Worm (Caenorhabditis elegans): ENCODE measurements around the gene oac-15.

- TF ChIP-seq egl-44 (GFP tag; IDR thresholded peaks at IDR 0.05) (no peak), F23B12.7 (tag; optimal IDR thresholded peaks at IDR 0.05; ENCODE audit: insufficient read depth) (no peak), ama-1 (optimal IDR thresholded peaks at IDR 0.05) (no peak), ama-1 (GFP tag; optimal IDR thresholded peaks at IDR 0.05) (no peak), ztf-3 (GFP tag; optimal IDR thresholded peaks at IDR 0.05) (no peak), unc-62 (GFP tag; optimal IDR thresholded peaks at IDR 0.05) (no peak), Y95B8A.8 (GFP tag; IDR thresholded peaks at IDR 0.05) (no peak), C17E4.6 (GFP tag; IDR thresholded peaks at IDR 0.05) (no peak)
Measured at ce11 chrV:16237223-16237622, 27.5 kb upstream of the oac-15 start, which contains the start of gene F21H7.5.
